Worm (Caenorhabditis elegans): ENCODE measurements around the gene rpn-3.
A peak's percentile ranks its signal among the peaks of the same experiment; 100 is the strongest.

rpn-3 gene

DNA sequence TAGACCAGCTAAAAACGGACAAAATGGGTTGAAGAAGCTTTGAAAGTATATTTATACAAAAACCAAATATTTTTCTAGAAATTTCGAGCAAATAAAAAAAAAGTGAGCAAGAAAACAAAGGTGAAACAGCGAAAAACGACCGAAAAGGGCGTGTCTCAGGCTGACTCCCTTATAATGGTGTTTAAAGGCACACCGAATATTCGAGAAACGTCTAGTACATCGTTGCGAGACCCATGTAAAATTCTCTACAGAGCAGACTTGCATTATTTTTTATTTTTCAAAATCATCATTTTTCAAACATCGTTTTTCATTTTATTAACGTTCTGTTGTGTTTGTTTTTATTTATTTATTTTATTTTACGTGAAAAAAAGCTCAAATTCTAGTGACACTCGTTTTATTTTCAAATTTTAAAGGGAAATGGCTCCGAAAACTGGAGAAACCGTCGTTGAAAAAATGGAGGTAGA lies at the start of gene rpn-3:
TSS of gene rpn-3 (plus strand) at position 414 of the 464 bp plus-strand sequence.
- TF ChIP-seq fax-1 (tag; optimal IDR thresholded peaks at IDR 0.05), result no peak
- peak; percentile 8 for TF ChIP-seq ceh-48 (tag; optimal IDR thresholded peaks at IDR 0.05)
- no peak for TF ChIP-seq eyg-1 (tag; optimal IDR thresholded peaks at IDR 0.05)
- TF ChIP-seq ceh-2 (tag; optimal IDR thresholded peaks at IDR 0.05), result peak; percentile 55
- TF ChIP-seq K09A11.1 (tag; optimal IDR thresholded peaks at IDR 0.05; ENCODE audit: insufficient read depth), result peak; percentile 68
- peak; percentile 27 for TF ChIP-seq ceh-14 (tag; optimal IDR thresholded peaks at IDR 0.05)
- TF ChIP-seq nhr-11 (tag; optimal IDR thresholded peaks at IDR 0.05), result peak; percentile 68
- no peak for TF ChIP-seq ceh-9 (tag; optimal IDR thresholded peaks at IDR 0.05)
- peak; percentile 88 for TF ChIP-seq ceh-30 (tag; optimal IDR thresholded peaks at IDR 0.05)
- TF ChIP-seq pqm-1 (tag; optimal IDR thresholded peaks at IDR 0.05), result peak; percentile 7
- peak; percentile 79 for TF ChIP-seq ceh-18 (tag; optimal IDR thresholded peaks at IDR 0.05)
- TF ChIP-seq K02D7.2 (tag; optimal IDR thresholded peaks at IDR 0.05), result no peak
- TF ChIP-seq ama-1 (optimal IDR thresholded peaks at IDR 0.05), result no peak
- no peak for TF ChIP-seq pag-3 (tag; optimal IDR thresholded peaks at IDR 0.05; ENCODE audit: borderline replicate concordance)
- TF ChIP-seq gmeb-2 (tag; optimal IDR thresholded peaks at IDR 0.05), result no peak
- TF ChIP-seq ceh-19 (GFP tag; optimal IDR thresholded peaks at IDR 0.05), result peak; percentile 44
- TF ChIP-seq pat-9 (tag; optimal IDR thresholded peaks at IDR 0.05), result no peak
- TF ChIP-seq pha-4 (tag; optimal IDR thresholded peaks at IDR 0.05), result no peak
- TF ChIP-seq lin-11 (tag; optimal IDR thresholded peaks at IDR 0.05), result no peak
- TF ChIP-seq ceh-6 (GFP tag; optimal IDR thresholded peaks at IDR 0.05), result peak; percentile 16
- TF ChIP-seq pros-1 (tag; optimal IDR thresholded peaks at IDR 0.05), result no peak
- TF ChIP-seq tbx-2 (tag; optimal IDR thresholded peaks at IDR 0.05), result peak; percentile 84
- peak; percentile 53 for TF ChIP-seq ttx-3 (tag; optimal IDR thresholded peaks at IDR 0.05)
- peak; percentile 73 for TF ChIP-seq rnt-1 (tag; optimal IDR thresholded peaks at IDR 0.05)
- TF ChIP-seq dve-1 (tag; optimal IDR thresholded peaks at IDR 0.05), result peak; percentile 72
- no peak for TF ChIP-seq hlh-13 (GFP tag; optimal IDR thresholded peaks at IDR 0.05)
- no peak for TF ChIP-seq Y22D7AL.16 (tag; optimal IDR thresholded peaks at IDR 0.05)
- TF ChIP-seq fkh-6 (tag; optimal IDR thresholded peaks at IDR 0.05), result no peak
- TF ChIP-seq hlh-6 (tag; optimal IDR thresholded peaks at IDR 0.05), result no peak
- no peak for TF ChIP-seq T23F11.4 (GFP tag; optimal IDR thresholded peaks at IDR 0.05)
- no peak for TF ChIP-seq tbx-7 (tag; optimal IDR thresholded peaks at IDR 0.05)
- peak; percentile 3 for TF ChIP-seq sdc-2 (tag; optimal IDR thresholded peaks at IDR 0.05)
- TF ChIP-seq madf-2 (tag; optimal IDR thresholded peaks at IDR 0.05), result no peak
- peak; percentile 84 for TF ChIP-seq ceh-34 (tag; optimal IDR thresholded peaks at IDR 0.05)
- peak; percentile 84 for TF ChIP-seq unc-42 (tag; optimal IDR thresholded peaks at IDR 0.05)
- TF ChIP-seq ahr-1 (tag; optimal IDR thresholded peaks at IDR 0.05), result no peak
- no peak for TF ChIP-seq ztf-16 (tag; optimal IDR thresholded peaks at IDR 0.05)
- no peak for TF ChIP-seq elt-4 (tag; optimal IDR thresholded peaks at IDR 0.05)
- TF ChIP-seq ref-2 (tag; optimal IDR thresholded peaks at IDR 0.05), result peak; percentile 55
- TF ChIP-seq hlh-8 (tag; optimal IDR thresholded peaks at IDR 0.05), result peak; percentile 8
- peak; percentile 47 for TF ChIP-seq syd-9 (tag; optimal IDR thresholded peaks at IDR 0.05)
- no peak for TF ChIP-seq C08G9.2 (tag; optimal IDR thresholded peaks at IDR 0.05)
- TF ChIP-seq nhr-232 (tag; optimal IDR thresholded peaks at IDR 0.05), result no peak
- TF ChIP-seq ceh-24 (tag; optimal IDR thresholded peaks at IDR 0.05), result no peak
- TF ChIP-seq ceh-31 (tag; optimal IDR thresholded peaks at IDR 0.05), result peak; percentile 88
- TF ChIP-seq ets-4 (tag; optimal IDR thresholded peaks at IDR 0.05), result peak; percentile 67
- no peak for TF ChIP-seq C38D4.7 (GFP tag; optimal IDR thresholded peaks at IDR 0.05)
- peak; percentile 94 for TF ChIP-seq nfya-1 (tag; optimal IDR thresholded peaks at IDR 0.05)
- TF ChIP-seq unc-3 (GFP tag; conservative IDR thresholded peaks at IDR 0.05), result no peak
- TF ChIP-seq unc-3 (tag; optimal IDR thresholded peaks at IDR 0.05), result no peak
- peak; percentile 34 for TF ChIP-seq elt-2 (tag; optimal IDR thresholded peaks at IDR 0.05)
- peak; percentile 28 for TF ChIP-seq sox-4 (tag; optimal IDR thresholded peaks at IDR 0.05)
- TF ChIP-seq fkh-10 (GFP tag; optimal IDR thresholded peaks at IDR 0.05), result no peak
- peak; percentile 94 for TF ChIP-seq unc-55 (GFP tag; optimal IDR thresholded peaks at IDR 0.05)
